Fruit fly (Drosophila melanogaster): ENCODE data around the gene RabGGTb.

Gene RabGGTb

dm6 chr2L:2907776-2908175, 28.9 kb downstream of the RabGGTb start (continued):
- TF ChIP-seq CG2199 (GFP tag; IDR thresholded peaks at IDR 0.05) (no peak), CG10543 (GFP tag; optimal IDR thresholded peaks at IDR 0.05) (peak; percentile 20), ERR (GFP tag; optimal IDR thresholded peaks at IDR 0.05) (no peak), NK7.1 (GFP tag; optimal IDR thresholded peaks at IDR 0.05) (no peak), sim (GFP tag; IDR thresholded peaks at IDR 0.05) (no peak), CG11696 (GFP tag; IDR thresholded peaks at IDR 0.05) (no peak), jumu (GFP tag; optimal IDR thresholded peaks at IDR 0.05) (no peak), CG7271 (tag; optimal IDR thresholded peaks at IDR 0.05) (no peak), abd-A (tag; optimal IDR thresholded peaks at IDR 0.05) (no peak), CG16863 (GFP tag; optimal IDR thresholded peaks at IDR 0.05) (no peak), gfzf (GFP tag; optimal IDR thresholded peaks at IDR 0.05) (no peak), CG12155 (GFP tag; optimal IDR thresholded peaks at IDR 0.05) (no peak), CG7372 (GFP tag; IDR thresholded peaks at IDR 0.05) (no peak), ttk (GFP tag; IDR thresholded peaks at IDR 0.05) (no peak), CG33557 (GFP tag; optimal IDR thresholded peaks at IDR 0.05) (no peak), B-H2 (GFP tag; optimal IDR thresholded peaks at IDR 0.05) (no peak), knrl (GFP tag; IDR thresholded peaks at IDR 0.05; ENCODE audit: partially characterized antibody) (no peak), Meics (GFP tag; optimal IDR thresholded peaks at IDR 0.05) (no peak), vvl (GFP tag; IDR thresholded peaks at IDR 0.05) (no peak), CG6689 (GFP tag; IDR thresholded peaks at IDR 0.05) (no peak), CG11695 (GFP tag; IDR thresholded peaks at IDR 0.05) (no peak), CG10321 (GFP tag; IDR thresholded peaks at IDR 0.05) (no peak), caup (GFP tag; optimal IDR thresholded peaks at IDR 0.05; ENCODE audit: severe bottlenecking) (no peak), CG17829 (tag; optimal IDR thresholded peaks at IDR 0.05) (no peak), sens-2 (GFP tag; IDR thresholded peaks at IDR 0.05) (no peak), sug (tag; optimal IDR thresholded peaks at IDR 0.05) (no peak), Ets97D (GFP tag; optimal IDR thresholded peaks at IDR 0.05) (no peak), z (GFP tag; IDR thresholded peaks at IDR 0.05) (no peak), slp2 (GFP tag; optimal IDR thresholded peaks at IDR 0.05) (no peak), ase (GFP tag; IDR thresholded peaks at IDR 0.05) (no peak), CG7987 (GFP tag; optimal IDR thresholded peaks at IDR 0.05) (no peak), Rfx (GFP tag; IDR thresholded peaks at IDR 0.05) (no peak), gem (tag; optimal IDR thresholded peaks at IDR 0.05) (no peak), da (GFP tag; optimal IDR thresholded peaks at IDR 0.05) (no peak), ken (GFP tag; IDR thresholded peaks at IDR 0.05) (no peak), MESR4 (GFP tag; optimal IDR thresholded peaks at IDR 0.05) (no peak), ara (GFP tag; IDR thresholded peaks at IDR 0.05) (peak; percentile 21; the same call in 1 of the 2 replicates), Fer3 (tag; optimal IDR thresholded peaks at IDR 0.05) (no peak), CkIIα-i1 (GFP tag; IDR thresholded peaks at IDR 0.05) (no peak), grau (tag; optimal IDR thresholded peaks at IDR 0.05) (no peak), CG34422 (GFP tag; IDR thresholded peaks at IDR 0.05) (no peak), nerfin-1 (tag; optimal IDR thresholded peaks at IDR 0.05) (no peak), CG4820 (GFP tag; optimal IDR thresholded peaks at IDR 0.05) (no peak), HLHmδ (GFP tag; optimal IDR thresholded peaks at IDR 0.05) (no peak), C15 (GFP tag; IDR thresholded peaks at IDR 0.05) (no peak), CG5180 (GFP tag; optimal IDR thresholded peaks at IDR 0.05) (peak; percentile 46), CG6175 (GFP tag; IDR thresholded peaks at IDR 0.05) (0 out of 3 replicates have a peak, but pooled peaks have one; percentile 29), Dbx (GFP tag; IDR thresholded peaks at IDR 0.05) (0 out of 3 replicates have a peak, but pooled peaks have one; percentile 14), Doc3 (GFP tag; IDR thresholded peaks at IDR 0.05; ENCODE audit: partially characterized antibody) (no peak), Usf (GFP tag; optimal IDR thresholded peaks at IDR 0.05) (no peak), CG2129 (GFP tag; IDR thresholded peaks at IDR 0.05; ENCODE audit: partially characterized antibody) (no peak), Deaf1 (tag; optimal IDR thresholded peaks at IDR 0.05) (no peak)

All from whole organism, embryonic.